Fruit fly (Drosophila melanogaster) whole organism, adult: ENCODE results near the gene Tim8.
A peak's percentile ranks its signal among the peaks of the same experiment; 100 is the strongest.

Source experiments
- CG11617 ChIP-seq: fragments of 200-800 bp; sonication (Bioruptor generic); optimal IDR thresholded peaks from 2 replicates; lab custom pipeline; 2017; ENCODE audit warnings: mild to moderate bottlenecking, missing biosample characterization, missing genetic modification reagents, missing genetic modification characterization
- CG12768 ChIP-seq: fragments of 200-800 bp; sonication (Bioruptor generic); optimal IDR thresholded peaks from 2 replicates; lab custom pipeline; 2017; ENCODE audit warnings: missing biosample characterization, missing genetic modification characterization, mild to moderate bottlenecking, moderate library complexity, missing genetic modification reagents
- CG14711 ChIP-seq: fragments of 200-800 bp; sonication (Bioruptor generic); optimal IDR thresholded peaks from 2 replicates; lab custom pipeline; 2018; ENCODE audit warnings: missing biosample characterization, mild to moderate bottlenecking, missing genetic modification characterization, moderate library complexity
- CG1620 ChIP-seq: fragments of 200-800 bp; sonication (Bioruptor generic); optimal IDR thresholded peaks from 2 replicates; lab custom pipeline; 2016; ENCODE audit warnings: missing biosample characterization, missing genetic modification characterization
- CG33017 ChIP-seq: fragments of 200-800 bp; sonication (Bioruptor generic); optimal IDR thresholded peaks from 2 replicates; lab custom pipeline; 2018; ENCODE audit warnings: missing biosample characterization, mild to moderate bottlenecking, missing genetic modification characterization, moderate library complexity
- CG5204 ChIP-seq: fragments of 200-800 bp; sonication (Bioruptor generic); optimal IDR thresholded peaks from 2 replicates; lab custom pipeline; 2016; ENCODE audit warnings: missing biosample characterization, missing genetic modification characterization
- CG7045 ChIP-seq: fragments of 200-800 bp; sonication (Bioruptor generic); optimal IDR thresholded peaks from 2 replicates; lab custom pipeline; 2017; ENCODE audit warnings: missing biosample characterization, mild to moderate bottlenecking, missing genetic modification characterization
- CG7101 ChIP-seq: fragments of 200-800 bp; sonication (Bioruptor generic); optimal IDR thresholded peaks from 2 replicates; lab custom pipeline; 2018; ENCODE audit warnings: missing biosample characterization, mild to moderate bottlenecking, missing genetic modification characterization, moderate library complexity
- Clk ChIP-seq: fragments of 200-800 bp; sonication (Bioruptor generic); optimal IDR thresholded peaks from 2 replicates; lab custom pipeline; 2017; ENCODE audit warnings: missing biosample characterization, missing genetic modification characterization
- Crg-1 ChIP-seq: fragments of 200-800 bp; sonication (Bioruptor generic); optimal IDR thresholded peaks from 2 replicates; lab custom pipeline; 2016; ENCODE audit warnings: missing biosample characterization, missing genetic modification characterization
- Hr96 ChIP-seq: fragments of 200-800 bp; sonication (Bioruptor generic); optimal IDR thresholded peaks from 2 replicates; lab custom pipeline; 2016; ENCODE audit warnings: missing biosample characterization, missing genetic modification characterization
- Mnt ChIP-seq: fragments of 200-800 bp; sonication (Bioruptor generic); optimal IDR thresholded peaks from 2 replicates; lab custom pipeline; 2016; ENCODE audit warnings: missing biosample characterization, mild to moderate bottlenecking, missing genetic modification characterization
- bab1 ChIP-seq: fragments of 200-800 bp; sonication (Bioruptor generic); optimal IDR thresholded peaks from 3 replicates; lab custom pipeline; 2019; ENCODE audit warnings: missing biosample characterization, mild to moderate bottlenecking, missing genetic modification characterization, moderate library complexity
- cic ChIP-seq: fragments of 200-800 bp; sonication (Bioruptor generic); optimal IDR thresholded peaks from 2 replicates; lab custom pipeline; 2017; ENCODE audit warnings: missing biosample characterization, mild to moderate bottlenecking, missing genetic modification characterization, moderate library complexity
- cnc ChIP-seq, 2 experiments: fragments of >200 bp; optimal IDR thresholded peaks; 2 replicates each; lab custom pipeline; 2017
- kay ChIP-seq: fragments of 200-800 bp; sonication (Bioruptor generic); peaks from one replicate; lab custom pipeline; 2016; ENCODE audit warnings: missing biosample characterization, missing genetic modification characterization, borderline replicate concordance
- ovo ChIP-seq: fragments of 200-800 bp; sonication (Bioruptor generic); optimal IDR thresholded peaks from 2 replicates; lab custom pipeline; 2016; ENCODE audit warnings: missing biosample characterization, missing genetic modification characterization
- pad ChIP-seq: fragments of 200-800 bp; sonication (Bioruptor generic); optimal IDR thresholded peaks from 3 replicates; lab custom pipeline; 2017; ENCODE audit warnings: missing biosample characterization, missing genetic modification characterization, mild to moderate bottlenecking, moderate library complexity, missing genetic modification reagents
- tj ChIP-seq: fragments of 200-800 bp; sonication (Bioruptor generic); optimal IDR thresholded peaks from 3 replicates; lab custom pipeline; 2017; ENCODE audit warnings: missing biosample characterization, mild to moderate bottlenecking, missing genetic modification characterization, moderate library complexity
- toe ChIP-seq: fragments of 200-800 bp; sonication (Bioruptor generic); optimal IDR thresholded peaks from 2 replicates; lab custom pipeline; 2016; ENCODE audit warnings: missing biosample characterization, missing genetic modification characterization

Gene Tim8

DNA sequence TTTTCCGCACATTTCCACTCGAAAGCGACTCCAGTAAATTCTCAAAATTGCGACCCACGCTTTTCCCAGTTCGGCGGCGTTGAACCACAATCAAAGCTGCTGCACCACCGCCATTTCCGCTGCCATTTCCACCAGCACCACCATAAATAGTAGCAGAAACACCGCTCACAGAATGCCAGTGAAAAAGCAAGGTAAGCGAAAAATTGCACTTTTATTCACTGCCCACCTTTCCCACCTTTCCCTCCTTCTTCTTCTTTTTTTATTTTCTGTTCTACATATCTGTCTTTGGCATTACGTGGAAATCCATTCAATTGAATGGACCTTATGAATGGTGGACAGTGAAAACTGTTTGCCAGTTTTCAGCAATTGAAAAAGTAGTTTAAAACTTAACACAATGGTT, 6.1 kb downstream of the Tim8 start:
- TF ChIP-seq tj (GFP tag; lab: Kevin White, UChicago): peak; percentile 95
- no peak for TF ChIP-seq cnc (optimal IDR thresholded peaks at IDR 0.05; lab: Kevin White, UChicago)

DNA sequence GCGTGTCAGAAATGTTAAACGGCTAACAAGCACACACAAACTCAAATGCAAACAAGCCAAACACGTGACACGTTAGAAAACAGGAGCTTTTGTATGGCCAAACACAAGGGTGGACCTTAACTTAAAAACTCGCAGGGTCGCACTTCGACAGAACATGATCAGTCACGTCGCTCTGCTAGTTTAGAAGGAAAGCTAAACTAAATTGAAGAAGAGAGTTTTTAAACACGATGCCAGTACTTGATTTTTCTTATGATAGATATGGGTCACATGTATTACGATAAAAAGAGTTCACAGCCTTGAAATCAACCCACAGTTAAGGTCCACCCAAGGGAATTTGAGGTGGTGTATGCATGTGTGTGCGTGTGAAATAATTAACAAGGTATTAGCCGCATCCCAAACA, 10.1 kb downstream of the Tim8 start:
- TF ChIP-seq pad (GFP tag; lab: Kevin White, UChicago) (no peak), CG12768 (GFP tag; lab: Kevin White, UChicago) (no peak), kay (no peak), toe (GFP tag; lab: Kevin White, UChicago) (no peak), Crg-1 (GFP tag; lab: Kevin White, UChicago) (no peak), cic (GFP tag; lab: Kevin White, UChicago) (no peak), ovo (GFP tag; lab: Kevin White, UChicago) (no peak), Mnt (GFP tag; lab: Kevin White, UChicago) (no peak), cnc (optimal IDR thresholded peaks at IDR 0.05; lab: Kevin White, UChicago) (no peak), Hr96 (GFP tag; lab: Kevin White, UChicago) (peak; percentile 9), Clk (no peak), tj (GFP tag; lab: Kevin White, UChicago) (no peak), CG7101 (peak; percentile 72), CG1620 (GFP tag; lab: Kevin White, UChicago) (no peak), CG7045 (GFP tag; lab: Kevin White, UChicago) (peak; percentile 11), CG14711 (tag; lab: Kevin White, UChicago) (no peak), bab1 (GFP tag; lab: Kevin White, UChicago) (no peak), CG33017 (tag; lab: Kevin White, UChicago) (peak; percentile 41), CG11617 (GFP tag; lab: Kevin White, UChicago) (no peak), CG5204 (GFP tag; lab: Kevin White, UChicago) (peak; percentile 15)

DNA sequence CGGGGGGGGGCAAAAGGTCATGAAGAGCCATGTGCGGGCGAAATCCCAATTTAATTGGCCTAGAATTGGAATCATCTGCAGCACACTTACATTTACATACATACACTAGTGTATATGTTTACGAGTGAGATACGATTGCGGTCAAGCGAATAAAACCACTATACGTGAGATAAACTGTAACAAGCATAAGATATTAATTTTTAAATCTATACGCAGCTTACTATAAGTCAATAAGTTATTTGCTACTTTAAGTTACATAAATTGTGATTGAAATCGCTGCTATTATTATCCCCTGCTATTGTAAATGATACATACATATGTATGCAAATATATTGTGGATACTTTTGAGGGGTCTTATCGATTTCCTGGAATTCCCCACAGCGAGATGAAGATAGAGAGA, 10.9 kb downstream of the Tim8 start:
- TF ChIP-seq CG33017 (tag; lab: Kevin White, UChicago) (peak; percentile 28), CG7101 (peak; percentile 72), cic (GFP tag; lab: Kevin White, UChicago) (no peak), CG12768 (GFP tag; lab: Kevin White, UChicago) (no peak), bab1 (GFP tag; lab: Kevin White, UChicago) (peak; percentile 12), Hr96 (GFP tag; lab: Kevin White, UChicago) (no peak), Clk (no peak), pad (GFP tag; lab: Kevin White, UChicago) (peak; percentile 28), CG14711 (tag; lab: Kevin White, UChicago) (peak; percentile 60), Crg-1 (GFP tag; lab: Kevin White, UChicago) (no peak), kay (no peak), CG1620 (GFP tag; lab: Kevin White, UChicago) (peak; percentile 39), toe (GFP tag; lab: Kevin White, UChicago) (no peak)

DNA sequence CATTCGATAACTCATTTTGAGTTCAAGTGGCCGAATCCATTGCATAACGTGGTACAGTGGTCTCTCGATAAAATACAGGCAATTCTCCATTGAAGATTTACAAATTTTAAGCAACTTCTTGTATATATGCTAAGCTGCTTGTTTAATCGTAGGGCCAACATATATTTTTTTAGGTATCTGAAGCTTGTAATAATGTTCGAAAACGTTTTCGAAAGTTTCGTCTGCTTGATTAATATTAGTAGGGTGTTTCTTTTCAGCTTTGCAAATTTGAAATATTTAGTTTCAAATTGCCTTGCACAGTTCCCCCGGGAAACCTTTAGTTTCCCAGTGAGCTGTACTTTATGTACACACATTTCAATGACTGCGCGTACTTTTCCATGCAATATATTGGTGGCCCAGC, 11.5 kb downstream of the Tim8 start:
- TF ChIP-seq ovo (GFP tag; lab: Kevin White, UChicago) (no peak), CG7101 (peak; percentile 10)

DNA sequence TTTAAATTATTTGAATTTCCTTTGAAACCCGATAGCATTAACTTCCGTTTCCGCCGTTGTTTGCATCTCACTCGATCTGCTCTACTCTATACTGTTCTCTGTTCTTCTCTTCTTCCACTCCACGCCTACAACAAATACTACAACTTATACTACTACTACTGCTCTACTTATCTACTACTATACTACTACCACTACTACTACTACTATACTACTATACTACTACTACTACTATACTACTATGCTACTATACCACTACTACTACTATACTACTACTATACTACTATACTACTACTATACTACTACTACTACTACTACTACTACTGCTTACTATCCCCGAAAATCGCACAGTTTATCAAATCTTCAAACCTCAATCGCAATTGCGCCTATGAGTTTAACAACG, 14.3 kb downstream of the Tim8 start:
- TF ChIP-seq kay: no peak
- TF ChIP-seq CG33017 (tag; lab: Kevin White, UChicago): no peak
- TF ChIP-seq bab1 (GFP tag; lab: Kevin White, UChicago): no peak

DNA sequence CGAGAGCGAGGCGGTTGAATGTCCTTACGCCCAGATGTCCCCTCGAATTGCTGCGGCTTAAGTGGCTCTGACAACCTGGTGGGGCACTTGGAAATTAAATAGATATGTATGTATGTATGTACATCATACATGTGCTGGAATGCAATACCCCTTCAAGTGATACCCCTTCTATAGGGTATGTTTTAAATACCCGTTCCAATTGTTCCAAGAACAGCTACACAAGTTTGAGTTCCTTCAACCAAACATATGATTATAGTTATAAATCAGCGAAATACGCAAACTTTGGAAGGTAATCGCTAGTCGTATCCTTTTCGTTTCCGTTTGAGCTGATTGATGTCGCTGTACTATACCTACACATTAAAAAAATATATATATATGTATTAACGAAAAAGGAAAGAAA, 15.3 kb downstream of the Tim8 start:
- TF ChIP-seq Hr96 (GFP tag; lab: Kevin White, UChicago): no peak
- no peak for TF ChIP-seq Crg-1 (GFP tag; lab: Kevin White, UChicago)

DNA sequence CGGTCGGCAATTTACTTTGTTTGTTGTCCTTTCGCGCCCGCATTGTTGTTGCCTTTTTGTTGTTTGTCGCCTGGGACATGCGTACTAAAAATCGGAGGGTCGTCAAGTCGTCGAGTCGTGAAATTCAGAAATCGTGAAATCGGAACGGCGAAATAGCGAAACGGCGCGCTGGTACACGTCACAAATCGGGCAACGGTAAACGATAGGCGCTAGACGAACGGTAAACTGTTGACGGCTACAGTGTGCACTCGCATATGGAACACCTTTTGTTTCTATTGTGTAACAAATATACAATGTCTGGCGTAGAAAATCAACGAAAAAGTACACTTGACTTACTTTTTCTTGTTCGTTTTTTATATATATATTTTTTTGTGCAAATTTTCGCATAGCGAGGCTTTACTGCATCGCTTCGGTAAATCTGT, 15.8 kb downstream of the Tim8 start:
- TF ChIP-seq Mnt (GFP tag; lab: Kevin White, UChicago) (no peak), bab1 (GFP tag; lab: Kevin White, UChicago) (no peak), CG7101 (peak; percentile 46), CG12768 (GFP tag; lab: Kevin White, UChicago) (peak; percentile 4), Hr96 (GFP tag; lab: Kevin White, UChicago) (no peak), Crg-1 (GFP tag; lab: Kevin White, UChicago) (no peak), CG5204 (GFP tag; lab: Kevin White, UChicago) (peak; percentile 44), kay (no peak), toe (GFP tag; lab: Kevin White, UChicago) (peak; percentile 27), Clk (no peak), tj (GFP tag; lab: Kevin White, UChicago) (no peak), CG33017 (tag; lab: Kevin White, UChicago) (peak; percentile 17), CG11617 (GFP tag; lab: Kevin White, UChicago) (peak; percentile 42), cnc (optimal IDR thresholded peaks at IDR 0.05; lab: Kevin White, UChicago) (no peak), CG7045 (GFP tag; lab: Kevin White, UChicago) (peak; percentile 42), cic (GFP tag; lab: Kevin White, UChicago) (no peak)
